Worm (Caenorhabditis elegans): Measurements from ENCODE around the gene col-170.

ce11 chrX:6341513-6341912 lies 10.0 kb downstream of the col-170 start, which contains the start of gene C03B1.7:
- TF ChIP-seq nhr-77 (tag; optimal IDR thresholded peaks at IDR 0.05): no peak
- TF ChIP-seq ceh-16 (tag; optimal IDR thresholded peaks at IDR 0.05): no peak
- TF ChIP-seq ceh-9 (tag; optimal IDR thresholded peaks at IDR 0.05): no peak
- no peak for TF ChIP-seq ama-1 (optimal IDR thresholded peaks at IDR 0.05)
- no peak for TF ChIP-seq nhr-23 (tag; optimal IDR thresholded peaks at IDR 0.05)
- TF ChIP-seq nhr-28 (tag; optimal IDR thresholded peaks at IDR 0.05): no peak
- TF ChIP-seq ceh-82 (tag; optimal IDR thresholded peaks at IDR 0.05): no peak
